Worm (Caenorhabditis elegans): Measurements from ENCODE around the gene emb-1.

Gene emb-1

DNA sequence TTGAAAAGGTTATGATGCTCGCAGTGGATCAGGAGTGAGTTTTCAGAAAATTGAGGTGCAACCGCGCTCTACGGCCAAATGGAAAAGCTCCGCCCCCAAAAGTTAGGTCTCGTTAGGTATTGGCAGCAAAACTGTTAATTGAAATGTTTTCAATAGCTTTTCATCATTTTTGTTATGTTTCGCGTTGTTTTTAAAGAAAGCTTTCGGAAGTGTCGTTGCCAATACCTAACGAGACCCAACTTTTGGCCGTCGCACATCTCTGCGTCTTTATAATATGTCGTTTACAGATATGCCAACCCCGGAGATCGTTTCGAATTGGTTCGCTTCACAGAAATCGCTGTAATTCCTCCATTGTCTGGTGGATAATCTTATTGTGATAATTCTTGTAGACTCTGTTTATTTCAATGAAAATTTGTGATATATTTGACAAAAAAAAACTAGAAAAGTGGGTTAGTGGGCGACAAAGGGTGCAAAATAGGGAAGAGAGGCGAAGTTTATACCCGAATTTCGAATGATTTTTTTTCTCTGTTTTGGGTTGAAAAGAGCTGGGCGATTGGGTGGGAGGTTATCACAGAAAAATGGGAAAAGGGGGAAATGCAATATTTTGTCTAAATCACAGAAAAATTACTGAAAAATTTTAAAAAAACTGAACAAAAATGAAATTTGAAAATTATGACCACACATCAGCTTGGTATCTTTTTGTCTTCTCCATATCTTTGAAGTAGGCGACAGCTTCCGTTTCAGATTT is 23.2 kb downstream of the emb-1 start (continued):
- TF ChIP-seq lir-3 (tag; optimal IDR thresholded peaks at IDR 0.05) (no peak), mdl-1 (tag; optimal IDR thresholded peaks at IDR 0.05) (no peak), lin-39 (tag; optimal IDR thresholded peaks at IDR 0.05) (no peak), nhr-48 (tag; optimal IDR thresholded peaks at IDR 0.05) (peak; percentile 61), aha-1 (tag) (peak; percentile 97), aly-2 (tag; optimal IDR thresholded peaks at IDR 0.05) (no peak), rbr-2 (tag; optimal IDR thresholded peaks at IDR 0.05) (peak; percentile 14), ceh-32 (tag; optimal IDR thresholded peaks at IDR 0.05; ENCODE audit: poor library complexity) (no peak), lin-38 (GFP tag; IDR thresholded peaks at IDR 0.05) (peak; percentile 80), ces-1 (GFP tag; optimal IDR thresholded peaks at IDR 0.05) (no peak), snpc-1.2 (GFP tag; IDR thresholded peaks at IDR 0.05) (no peak), nhr-102 (tag; optimal IDR thresholded peaks at IDR 0.05) (peak; percentile 83), attf-4 (tag; optimal IDR thresholded peaks at IDR 0.05) (no peak), set-16 (GFP tag; IDR thresholded peaks at IDR 0.05) (no peak), dpl-1 (GFP tag; optimal IDR thresholded peaks at IDR 0.05) (no peak), zip-2 (tag; optimal IDR thresholded peaks at IDR 0.05) (no peak), madf-5 (GFP tag; IDR thresholded peaks at IDR 0.05) (no peak), daf-16 (GFP tag; optimal IDR thresholded peaks at IDR 0.05) (no peak), daf-16 (tag; optimal IDR thresholded peaks at IDR 0.05) (peak; percentile 54), cey-2 (tag; optimal IDR thresholded peaks at IDR 0.05; ENCODE audit: borderline replicate concordance, insufficient read depth) (no peak), zfp-2 (tag; optimal IDR thresholded peaks at IDR 0.05) (no peak), nhr-25 (tag; optimal IDR thresholded peaks at IDR 0.05; ENCODE audit: borderline replicate concordance, insufficient read depth) (peak; percentile 27), tra-1 (GFP tag; IDR thresholded peaks at IDR 0.05) (no peak), ctbp-1 (GFP tag; IDR thresholded peaks at IDR 0.05) (no peak), Y105C5A.15 (GFP tag; IDR thresholded peaks at IDR 0.05) (no peak), jun-1 (tag; optimal IDR thresholded peaks at IDR 0.05) (no peak), unc-39 (tag; optimal IDR thresholded peaks at IDR 0.05) (no peak), F37D6.2 (tag; optimal IDR thresholded peaks at IDR 0.05) (no peak), lsy-2 (tag; optimal IDR thresholded peaks at IDR 0.05) (no peak), dve-1 (tag; optimal IDR thresholded peaks at IDR 0.05; ENCODE audit: insufficient read depth) (peak; percentile 61), pha-4 (GFP tag; IDR thresholded peaks at IDR 0.05) (no peak; the same call in none of the 2 replicates), pha-4 (tag; optimal IDR thresholded peaks at IDR 0.05) (no peak), lim-7 (GFP tag; IDR thresholded peaks at IDR 0.05) (peak; percentile 58; the same call in 1 of the 2 replicates), F26F4.8 (GFP tag; conservative IDR thresholded peaks at IDR 0.05) (no peak), D1046.2 (GFP tag; IDR thresholded peaks at IDR 0.05) (no peak), hlh-11 (tag; optimal IDR thresholded peaks at IDR 0.05) (peak; percentile 24), arid-1 (GFP tag; conservative IDR thresholded peaks at IDR 0.05) (no peak), unc-130 (GFP tag; optimal IDR thresholded peaks at IDR 0.05) (no peak), F10B5.3 (tag; optimal IDR thresholded peaks at IDR 0.05) (no peak), mep-1 (tag; optimal IDR thresholded peaks at IDR 0.05) (peak; percentile 35), lin-29 (GFP tag; IDR thresholded peaks at IDR 0.05) (no peak), Y75B8A.6 (GFP tag; IDR thresholded peaks at IDR 0.05) (no peak; the same call in 1 of the 2 replicates), daf-8 (GFP tag; IDR thresholded peaks at IDR 0.05) (no peak), spr-1 (tag; optimal IDR thresholded peaks at IDR 0.05) (no peak), tag-97 (GFP tag; IDR thresholded peaks at IDR 0.05) (no peak), nhr-28 (tag; optimal IDR thresholded peaks at IDR 0.05) (no peak), vab-7 (GFP tag; IDR thresholded peaks at IDR 0.05) (no peak), ceh-28 (tag; optimal IDR thresholded peaks at IDR 0.05) (no peak), T20F7.1 (GFP tag; optimal IDR thresholded peaks at IDR 0.05) (peak; percentile 7), snpc-4 (tag; optimal IDR thresholded peaks at IDR 0.05) (no peak), ceh-62 (tag; optimal IDR thresholded peaks at IDR 0.05) (no peak)

Data from whole organism, L4 larva.